Fruit fly (Drosophila melanogaster) whole organism, adult: ENCODE measurements around the gene hmw.

Experiments
- CG33017 ChIP-seq: fragments of 200-800 bp; sonication (Bioruptor generic); optimal IDR thresholded peaks from 2 replicates; lab custom pipeline; 2018; ENCODE audit warnings: missing biosample characterization, mild to moderate bottlenecking, missing genetic modification characterization, moderate library complexity
- Crg-1 ChIP-seq: fragments of 200-800 bp; sonication (Bioruptor generic); optimal IDR thresholded peaks from 2 replicates; lab custom pipeline; 2016; ENCODE audit warnings: missing biosample characterization, missing genetic modification characterization
- bab1 ChIP-seq: fragments of 200-800 bp; sonication (Bioruptor generic); optimal IDR thresholded peaks from 3 replicates; lab custom pipeline; 2019; ENCODE audit warnings: missing biosample characterization, mild to moderate bottlenecking, missing genetic modification characterization, moderate library complexity
- kay ChIP-seq: fragments of 200-800 bp; sonication (Bioruptor generic); peaks from one replicate; lab custom pipeline; 2016; ENCODE audit warnings: missing biosample characterization, missing genetic modification characterization, borderline replicate concordance
- ovo ChIP-seq: fragments of 200-800 bp; sonication (Bioruptor generic); optimal IDR thresholded peaks from 2 replicates; lab custom pipeline; 2016; ENCODE audit warnings: missing biosample characterization, missing genetic modification characterization

DNA sequence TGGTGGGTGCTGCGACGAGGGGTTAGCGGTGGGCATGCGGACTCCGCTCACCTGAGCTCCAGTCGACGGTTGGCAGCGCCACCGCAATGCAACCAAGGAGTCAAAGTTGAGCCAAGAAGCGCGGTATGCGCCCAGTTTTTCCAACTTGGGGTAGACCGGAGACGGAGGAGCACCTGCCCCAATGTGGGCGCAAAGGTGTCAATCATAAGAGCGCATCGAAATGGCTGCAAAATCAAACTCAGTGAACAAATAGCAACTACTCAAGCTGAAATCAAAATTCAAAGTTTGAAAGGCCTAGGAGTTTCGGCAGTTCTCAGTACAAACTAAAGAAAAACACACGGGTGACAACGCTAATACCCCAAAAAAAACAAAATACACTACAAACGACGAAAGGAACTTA is at the start of gene hmw:
- no peak for TF ChIP-seq kay (GFP tag; lab: Kevin White, UChicago)
- TF ChIP-seq CG33017 (tag; lab: Kevin White, UChicago), result no peak
- no peak for TF ChIP-seq bab1 (GFP tag; lab: Kevin White, UChicago)
- no peak for TF ChIP-seq ovo (GFP tag; lab: Kevin White, UChicago)
- no peak for TF ChIP-seq Crg-1 (GFP tag; lab: Kevin White, UChicago)
